Worm (Caenorhabditis elegans) whole organism, L2 larva: ENCODE data around the gene clec-8.

Experiments
- ama-1 ChIP-seq: fragments of 150-350 bp; optimal IDR thresholded peaks from 2 replicates; lab custom pipeline; 2018; ENCODE audit warnings: inconsistent platforms
- egl-27 ChIP-seq: sonication (generic microtip); optimal IDR thresholded peaks from 3 replicates; lab custom pipeline; 2017; ENCODE audit warnings: missing biosample characterization, missing genetic modification reagents, missing genetic modification characterization
- elt-3 ChIP-seq: sonication (generic microtip); optimal IDR thresholded peaks from 2 replicates; lab custom pipeline; 2017; ENCODE audit warnings: missing biosample characterization, missing genetic modification characterization
- skn-1 ChIP-seq: sonication (generic microtip); optimal IDR thresholded peaks from 2 replicates; lab custom pipeline; 2017; ENCODE audit warnings: missing biosample characterization, missing genetic modification characterization
- snpc-4 ChIP-seq: fragments of 150-350 bp; optimal IDR thresholded peaks from 2 replicates; lab custom pipeline; 2014; ENCODE audit warnings: missing biosample characterization, missing genetic modification characterization
- unc-39 ChIP-seq: fragments of 150-350 bp; optimal IDR thresholded peaks from 2 replicates; lab custom pipeline; 2014; ENCODE audit warnings: missing biosample characterization, missing genetic modification characterization
- unc-62 ChIP-seq: fragments of 150-350 bp; optimal IDR thresholded peaks from 2 replicates; lab custom pipeline; 2014; ENCODE audit warnings: missing biosample characterization, missing genetic modification reagents, missing genetic modification characterization

- no peak for TF ChIP-seq unc-39 (tag; lab: Kevin White, UChicago)
- no peak for TF ChIP-seq egl-27 (tag; lab: Kevin White, UChicago)
- no peak for TF ChIP-seq elt-3 (tag; lab: Kevin White, UChicago)
- no peak for TF ChIP-seq skn-1
- no peak for TF ChIP-seq unc-62
- no peak for TF ChIP-seq snpc-4
- no peak for TF ChIP-seq ama-1 (lab: Kevin White, UChicago)
Measured at ce11 chrII:12612218-12612617, 34.4 kb upstream of the clec-8 start, which contains the start of gene nspe-4.
